Fruit fly (Drosophila melanogaster): ENCODE measurements around the gene Tgs1.

Tgs1 gene

dm6 chr3R:18242089-18242955 is 13.0 kb upstream of the Tgs1 start, which contains the start of the genes CG7156 and 14-3-3epsilon (continued):
- peak; percentile 20 for TF ChIP-seq CG2202 (tag; optimal IDR thresholded peaks at IDR 0.05)
- no peak for TF ChIP-seq CG11093 (GFP tag; IDR thresholded peaks at IDR 0.05)
- no peak for TF ChIP-seq Bdp1 (GFP tag; optimal IDR thresholded peaks at IDR 0.05)
- TF ChIP-seq CG6854 (GFP tag; optimal IDR thresholded peaks at IDR 0.05), result no peak
- peak; percentile 81 for TF ChIP-seq Ets97D (GFP tag; optimal IDR thresholded peaks at IDR 0.05)
- no peak for TF ChIP-seq slp2 (GFP tag; optimal IDR thresholded peaks at IDR 0.05)
- no peak for TF ChIP-seq vnd (GFP tag; IDR thresholded peaks at IDR 0.05; ENCODE audit: partially characterized antibody)
- TF ChIP-seq CG8478 (optimal IDR thresholded peaks at IDR 0.05), result peak; percentile 91
- no peak for TF ChIP-seq CG3726 (GFP tag; IDR thresholded peaks at IDR 0.05)
- 0 out of 3 replicates have a peak, but pooled peaks have one; percentile 15 for TF ChIP-seq H15 (GFP tag; IDR thresholded peaks at IDR 0.05)
- TF ChIP-seq Myb (GFP tag; optimal IDR thresholded peaks at IDR 0.05), result peak; percentile 59
- no peak for TF ChIP-seq esg (GFP tag; conservative IDR thresholded peaks at IDR 0.05)
- TF ChIP-seq NC2β (GFP tag; optimal IDR thresholded peaks at IDR 0.05), result no peak
- peak; percentile 100 for TF ChIP-seq ewg (GFP tag; optimal IDR thresholded peaks at IDR 0.05)

- no peak for TF ChIP-seq CG32532 (GFP tag; IDR thresholded peaks at IDR 0.05)
- TF ChIP-seq CG5180 (GFP tag; optimal IDR thresholded peaks at IDR 0.05), result no peak
- no peak for TF ChIP-seq salm (tag; optimal IDR thresholded peaks at IDR 0.05)
- TF ChIP-seq zfh1 (GFP tag; IDR thresholded peaks at IDR 0.05), result no peak
- TF ChIP-seq CG9932 (GFP tag; IDR thresholded peaks at IDR 0.05), result no peak
- no peak for TF ChIP-seq cas (GFP tag; IDR thresholded peaks at IDR 0.05)
- TF ChIP-seq Trl (optimal IDR thresholded peaks at IDR 0.05), result peak in 1 of 2 experiments; percentile 27
- no peak for TF ChIP-seq Trl (GFP tag; optimal IDR thresholded peaks at IDR 0.05)
- no peak for TF ChIP-seq CG2202 (tag; optimal IDR thresholded peaks at IDR 0.05)
- no peak for TF ChIP-seq CG12071 (GFP tag; optimal IDR thresholded peaks at IDR 0.05)
- TF ChIP-seq lbe (GFP tag; optimal IDR thresholded peaks at IDR 0.05), result no peak
- TF ChIP-seq CG3838 (GFP tag; optimal IDR thresholded peaks at IDR 0.05), result no peak
- peak; percentile 2; the same call in 1 of the 2 replicates for TF ChIP-seq sob (GFP tag; IDR thresholded peaks at IDR 0.05)
- TF ChIP-seq sens (GFP tag), result peak; percentile 37
- peak; percentile 97 for TF ChIP-seq CG17385 (GFP tag; optimal IDR thresholded peaks at IDR 0.05)
- TF ChIP-seq fd64A (GFP tag; optimal IDR thresholded peaks at IDR 0.05), result no peak
- no peak for TF ChIP-seq br (optimal IDR thresholded peaks at IDR 0.05)
- no peak for TF ChIP-seq so (GFP tag; IDR thresholded peaks at IDR 0.05)
- TF ChIP-seq TFAM (GFP tag; optimal IDR thresholded peaks at IDR 0.05), result no peak
- TF ChIP-seq psq (GFP tag; optimal IDR thresholded peaks at IDR 0.05), result peak; percentile 35
- peak; percentile 55 for TF ChIP-seq CG1529 (GFP tag; optimal IDR thresholded peaks at IDR 0.05)
- TF ChIP-seq CG18476 (GFP tag; optimal IDR thresholded peaks at IDR 0.05), result no peak
- no peak for TF ChIP-seq CG11398 (GFP tag; optimal IDR thresholded peaks at IDR 0.05)
- TF ChIP-seq ranshi (GFP tag; IDR thresholded peaks at IDR 0.05), result no peak
- TF ChIP-seq ems (GFP tag; optimal IDR thresholded peaks at IDR 0.05), result no peak
- no peak for TF ChIP-seq cwo (GFP tag; optimal IDR thresholded peaks at IDR 0.05)
- TF ChIP-seq nom (GFP tag; optimal IDR thresholded peaks at IDR 0.05), result peak; percentile 27
- peak; percentile 48 for TF ChIP-seq sqz (GFP tag; optimal IDR thresholded peaks at IDR 0.05)
- TF ChIP-seq her (GFP tag; optimal IDR thresholded peaks at IDR 0.05), result no peak
- TF ChIP-seq az2 (GFP tag; optimal IDR thresholded peaks at IDR 0.05), result no peak
- no peak for TF ChIP-seq Atf3 (GFP tag; optimal IDR thresholded peaks at IDR 0.05)
- no peak for TF ChIP-seq CG7271 (tag; optimal IDR thresholded peaks at IDR 0.05)
- no peak for TF ChIP-seq ci (GFP tag; IDR thresholded peaks at IDR 0.05)
- peak; percentile 22; the same call in 1 of the 2 replicates for TF ChIP-seq CG10321 (GFP tag; IDR thresholded peaks at IDR 0.05)
- TF ChIP-seq CG18011 (GFP tag; optimal IDR thresholded peaks at IDR 0.05), result no peak
- no peak for TF ChIP-seq Ssrp (tag; optimal IDR thresholded peaks at IDR 0.05)
- TF ChIP-seq Nf-YA (GFP tag; IDR thresholded peaks at IDR 0.05), result 0 out of 2 replicates have a peak, but pooled peaks have one; percentile 4
- TF ChIP-seq CG34422 (GFP tag; IDR thresholded peaks at IDR 0.05), result no peak
Measured at dm6 chr3R:18243000-18243399, 12.3 kb upstream of the Tgs1 start.
